Fruit fly (Drosophila melanogaster) whole organism, embryonic: Measurements from ENCODE around the gene Shc.
A peak's percentile ranks its signal among the peaks of the same experiment; 100 is the strongest.

Experiments used
- CG10543 ChIP-seq: fragments of 200-800 bp; sonication (Bioruptor generic); optimal IDR thresholded peaks from 3 replicates; lab custom pipeline; 2017; ENCODE audit warnings: missing biosample characterization, mild to moderate bottlenecking, missing genetic modification characterization, moderate library complexity
- CG10654 ChIP-seq: fragments of 200-800 bp; sonication (Bioruptor generic); optimal IDR thresholded peaks from 2 replicates; lab custom pipeline; 2016; ENCODE audit warnings: missing biosample characterization, missing genetic modification characterization
- CG11696 ChIP-seq: fragments of 200-800 bp; sonication (Bioruptor generic); IDR thresholded peaks from 2 replicates; pipeline ENCODE4 v1.3.6; 2022; ENCODE audit warnings: missing biosample characterization, missing genetic modification characterization
- CG12391 ChIP-seq: fragments of 200-800 bp; sonication (Bioruptor generic); optimal IDR thresholded peaks from 3 replicates; lab custom pipeline; 2018; ENCODE audit warnings: missing biosample characterization, mild to moderate bottlenecking, missing genetic modification characterization, moderate library complexity
- CG13296 ChIP-seq: fragments of 200-800 bp; sonication (Bioruptor generic); optimal IDR thresholded peaks from 3 replicates; lab custom pipeline; 2018; ENCODE audit warnings: missing biosample characterization, mild to moderate bottlenecking, missing genetic modification characterization
- CG13775 ChIP-seq: fragments of 200-800 bp; sonication (Bioruptor generic); optimal IDR thresholded peaks from 3 replicates; lab custom pipeline; 2017; ENCODE audit warnings: missing biosample characterization, mild to moderate bottlenecking, missing genetic modification characterization
- CG14860 ChIP-seq: fragments of 200-800 bp; sonication (Bioruptor generic); IDR thresholded peaks from 3 replicates; pipeline ENCODE4 v1.3.6; 2022; ENCODE audit warnings: missing biosample characterization, missing genetic modification characterization; ENCODE audit not compliant: partially characterized antibody
- CG15011 ChIP-seq: fragments of 200-800 bp; sonication (Bioruptor generic); optimal IDR thresholded peaks from 3 replicates; lab custom pipeline; 2018; ENCODE audit warnings: missing biosample characterization, mild to moderate bottlenecking, missing genetic modification characterization
- CG15269 ChIP-seq: fragments of 200-800 bp; sonication (Bioruptor generic); optimal IDR thresholded peaks from 2 replicates; lab custom pipeline; 2018; ENCODE audit warnings: missing biosample characterization, mild to moderate bottlenecking, missing genetic modification characterization, moderate library complexity
- CG15696 ChIP-seq: fragments of 200-800 bp; sonication (Bioruptor generic); optimal IDR thresholded peaks from 2 replicates; lab custom pipeline; 2019; ENCODE audit warnings: missing biosample characterization, mild to moderate bottlenecking, missing genetic modification characterization, moderate library complexity
- CG17359 ChIP-seq: fragments of 200-800 bp; sonication (Bioruptor generic); optimal IDR thresholded peaks from 3 replicates; lab custom pipeline; 2018; ENCODE audit warnings: missing biosample characterization, mild to moderate bottlenecking, missing genetic modification characterization, moderate library complexity
- CG17361 ChIP-seq: fragments of 200-800 bp; sonication (Bioruptor generic); IDR thresholded peaks from 3 replicates; pipeline ENCODE4 v1.3.6; 2022; ENCODE audit warnings: missing biosample characterization, missing genetic modification characterization
- CG18764 ChIP-seq: fragments of 200-800 bp; sonication (Bioruptor generic); optimal IDR thresholded peaks from 3 replicates; lab custom pipeline; 2016; ENCODE audit warnings: missing biosample characterization, missing genetic modification characterization
- CG2678 ChIP-seq: fragments of 200-800 bp; sonication (Bioruptor generic); optimal IDR thresholded peaks from 3 replicates; lab custom pipeline; 2019; ENCODE audit warnings: missing biosample characterization, mild to moderate bottlenecking, missing genetic modification characterization, moderate library complexity
- CG2712 ChIP-seq: fragments of 200-800 bp; optimal IDR thresholded peaks from 3 replicates; lab custom pipeline; 2019; ENCODE audit warnings: missing biosample characterization, mild to moderate bottlenecking, missing genetic modification characterization, moderate library complexity
- CG31224 ChIP-seq: fragments of 200-800 bp; sonication (Bioruptor generic); IDR thresholded peaks from 2 replicates; pipeline ENCODE4 v1.3.6; 2022; ENCODE audit warnings: missing biosample characterization, missing genetic modification characterization
- CG31441 ChIP-seq: fragments of 200-800 bp; sonication (Bioruptor generic); IDR thresholded peaks from 2 replicates; pipeline ENCODE4 v1.3.6; 2022; ENCODE audit warnings: missing biosample characterization, missing genetic modification characterization
- CG3281 ChIP-seq: fragments of 200-800 bp; sonication (Bioruptor generic); optimal IDR thresholded peaks from 3 replicates; lab custom pipeline; 2017; ENCODE audit warnings: missing biosample characterization, mild to moderate bottlenecking, missing genetic modification characterization
- CG5180 ChIP-seq: fragments of 200-800 bp; sonication (Bioruptor generic); optimal IDR thresholded peaks from 3 replicates; lab custom pipeline; 2017; ENCODE audit warnings: missing biosample characterization, missing genetic modification characterization, mild to moderate bottlenecking, moderate library complexity, missing genetic modification reagents
- CG7357 ChIP-seq: fragments of 200-800 bp; sonication (Bioruptor generic); IDR thresholded peaks from 3 replicates; pipeline ENCODE4 v1.3.6; 2022; ENCODE audit warnings: missing biosample characterization, missing genetic modification characterization
- CG9215 ChIP-seq: fragments of 200-800 bp; sonication (Bioruptor generic); IDR thresholded peaks from 2 replicates; pipeline ENCODE4 v1.3.6; 2022; ENCODE audit warnings: missing biosample characterization, missing genetic modification characterization
- CoRest ChIP-seq: fragments of 200-800 bp; sonication (Bioruptor generic); optimal IDR thresholded peaks from 3 replicates; lab custom pipeline; 2018; ENCODE audit warnings: missing biosample characterization, mild to moderate bottlenecking, missing genetic modification characterization, moderate library complexity
- D ChIP-seq, 2 experiments: fragments of 200-800 bp in 1 of 2; fragments of >200 bp in 1 of 2; sonication (Bioruptor generic) in 1 of 2; optimal IDR thresholded peaks; 2 replicates in 1 of 2; 3 replicates in 1 of 2; lab custom pipeline; 2017; ENCODE audit warnings: mild to moderate bottlenecking in 1 of 2, missing biosample characterization in 1 of 2, missing genetic modification characterization in 1 of 2, missing genetic modification reagents in 1 of 2
- Fer1 ChIP-seq: fragments of 200-800 bp; sonication (Bioruptor generic); optimal IDR thresholded peaks from 2 replicates; lab custom pipeline; 2017; ENCODE audit warnings: missing biosample characterization, mild to moderate bottlenecking, missing genetic modification characterization
- HLH3B ChIP-seq: fragments of 200-800 bp; sonication (Bioruptor generic); IDR thresholded peaks from 2 replicates; pipeline ENCODE4 v1.3.6; 2022; ENCODE audit warnings: missing biosample characterization, missing genetic modification characterization
- Hr51 ChIP-seq, 2 experiments: fragments of 200-800 bp; sonication (Bioruptor generic); optimal IDR thresholded peaks; 2 replicates in 1 of 2; 3 replicates in 1 of 2; lab custom pipeline; 2016 to 2018; ENCODE audit warnings: missing biosample characterization in 2 of 2, missing genetic modification characterization in 2 of 2, mild to moderate bottlenecking in 1 of 2, moderate library complexity in 1 of 2
- Max ChIP-seq: fragments of 200-800 bp; sonication (Bioruptor generic); optimal IDR thresholded peaks from 2 replicates; lab custom pipeline; 2016; ENCODE audit warnings: missing biosample characterization, mild to moderate bottlenecking, missing genetic modification characterization
- Oli ChIP-seq: fragments of 200-800 bp; sonication (Bioruptor generic); optimal IDR thresholded peaks from 2 replicates; lab custom pipeline; 2018; ENCODE audit warnings: missing biosample characterization, mild to moderate bottlenecking, missing genetic modification characterization, moderate library complexity
- PHDP ChIP-seq: fragments of 200-800 bp; sonication (Bioruptor generic); optimal IDR thresholded peaks from 3 replicates; lab custom pipeline; 2018; ENCODE audit warnings: missing biosample characterization, mild to moderate bottlenecking, missing genetic modification characterization, moderate library complexity
- Side ChIP-seq: fragments of 200-800 bp; sonication (Bioruptor generic); optimal IDR thresholded peaks from 2 replicates; lab custom pipeline; 2016; ENCODE audit warnings: missing biosample characterization, missing genetic modification characterization
- Ssrp ChIP-seq: fragments of 200-800 bp; sonication (Bioruptor generic); optimal IDR thresholded peaks from 2 replicates; lab custom pipeline; 2018; ENCODE audit warnings: missing biosample characterization, mild to moderate bottlenecking, missing genetic modification characterization, moderate library complexity
- Xbp1 ChIP-seq: fragments of 200-800 bp; sonication (Bioruptor generic); optimal IDR thresholded peaks from 3 replicates; lab custom pipeline; 2016; ENCODE audit warnings: missing biosample characterization, mild to moderate bottlenecking, missing genetic modification characterization
- az2 ChIP-seq: fragments of 200-800 bp; sonication (Bioruptor generic); optimal IDR thresholded peaks from 3 replicates; lab custom pipeline; 2016; ENCODE audit warnings: missing biosample characterization, missing genetic modification characterization
- da ChIP-seq: fragments of 200-800 bp; sonication (Bioruptor generic); optimal IDR thresholded peaks from 2 replicates; lab custom pipeline; 2016; ENCODE audit warnings: missing biosample characterization, missing genetic modification characterization
- dm ChIP-seq: fragments of 200-800 bp; sonication (Bioruptor generic); optimal IDR thresholded peaks from 3 replicates; lab custom pipeline; 2016; ENCODE audit warnings: missing biosample characterization, missing genetic modification characterization
- fru ChIP-seq: fragments of >200 bp; optimal IDR thresholded peaks from 2 replicates; lab custom pipeline; 2017
- gem ChIP-seq: fragments of 200-800 bp; sonication (Bioruptor generic); optimal IDR thresholded peaks from 2 replicates; lab custom pipeline; 2019; ENCODE audit warnings: missing biosample characterization, mild to moderate bottlenecking, missing genetic modification characterization, moderate library complexity
- gt ChIP-seq: fragments of 200-800 bp; sonication (Bioruptor generic); IDR thresholded peaks from 2 replicates; pipeline ENCODE4 v1.3.6; 2022; ENCODE audit warnings: missing biosample characterization, missing genetic modification characterization
- insv ChIP-seq, 2 experiments: fragments of 200-800 bp; sonication (Bioruptor generic); optimal IDR thresholded peaks; 3 replicates each; lab custom pipeline; 2016 to 2018; ENCODE audit warnings: missing biosample characterization in 2 of 2, missing genetic modification characterization in 2 of 2
- jumu ChIP-seq: fragments of 200-800 bp; sonication (Bioruptor generic); optimal IDR thresholded peaks from 3 replicates; lab custom pipeline; 2016; ENCODE audit warnings: missing biosample characterization, missing genetic modification characterization
- ken ChIP-seq: fragments of 200-800 bp; sonication (Bioruptor generic); IDR thresholded peaks from 3 replicates; pipeline ENCODE4 v1.3.6; 2022; ENCODE audit warnings: missing biosample characterization, missing genetic modification characterization
- lilli ChIP-seq: fragments of 200-800 bp; sonication (Bioruptor generic); optimal IDR thresholded peaks from 3 replicates; lab custom pipeline; 2016; ENCODE audit warnings: missing biosample characterization, missing genetic modification characterization
- org-1 ChIP-seq: fragments of 200-800 bp; sonication (Bioruptor generic); optimal IDR thresholded peaks from 2 replicates; lab custom pipeline; 2017; ENCODE audit warnings: missing biosample characterization, missing genetic modification characterization
- otp ChIP-seq: fragments of 200-800 bp; sonication (Bioruptor generic); IDR thresholded peaks from 3 replicates; pipeline ENCODE4, ENCODE4 v1.3.6; 2022; ENCODE audit warnings: missing biosample characterization, missing genetic modification characterization
- pho ChIP-seq: fragments of 200-800 bp; sonication (Bioruptor generic); optimal IDR thresholded peaks from 2 replicates; lab custom pipeline; 2016; ENCODE audit warnings: missing biosample characterization, missing genetic modification characterization
- pzg ChIP-seq: fragments of 200-800 bp; sonication (Bioruptor generic); optimal IDR thresholded peaks from 3 replicates; lab custom pipeline; 2018; ENCODE audit warnings: missing biosample characterization, mild to moderate bottlenecking, missing genetic modification characterization, moderate library complexity
- row ChIP-seq: fragments of 200-800 bp; sonication (Bioruptor generic); IDR thresholded peaks from 3 replicates; pipeline ENCODE4 v1.3.6; 2022; ENCODE audit warnings: missing biosample characterization, missing genetic modification characterization
- slbo ChIP-seq: fragments of 200-800 bp; sonication (Bioruptor generic); IDR thresholded peaks from 2 replicates; pipeline ENCODE4 v1.3.6; 2022; ENCODE audit warnings: missing biosample characterization, missing genetic modification characterization
- tio ChIP-seq: fragments of 200-800 bp; sonication (Bioruptor generic); optimal IDR thresholded peaks from 2 replicates; lab custom pipeline; 2017; ENCODE audit warnings: missing biosample characterization, missing genetic modification characterization, inconsistent platforms
- toy ChIP-seq: fragments of 200-800 bp; sonication (Bioruptor generic); IDR thresholded peaks from 2 replicates; pipeline ENCODE4 v1.3.6; 2022; ENCODE audit warnings: missing biosample characterization, missing genetic modification characterization
- tx ChIP-seq: fragments of 200-800 bp; sonication (Bioruptor generic); optimal IDR thresholded peaks from 2 replicates; lab custom pipeline; 2016; ENCODE audit warnings: missing biosample characterization, missing genetic modification characterization

Shc gene

DNA sequence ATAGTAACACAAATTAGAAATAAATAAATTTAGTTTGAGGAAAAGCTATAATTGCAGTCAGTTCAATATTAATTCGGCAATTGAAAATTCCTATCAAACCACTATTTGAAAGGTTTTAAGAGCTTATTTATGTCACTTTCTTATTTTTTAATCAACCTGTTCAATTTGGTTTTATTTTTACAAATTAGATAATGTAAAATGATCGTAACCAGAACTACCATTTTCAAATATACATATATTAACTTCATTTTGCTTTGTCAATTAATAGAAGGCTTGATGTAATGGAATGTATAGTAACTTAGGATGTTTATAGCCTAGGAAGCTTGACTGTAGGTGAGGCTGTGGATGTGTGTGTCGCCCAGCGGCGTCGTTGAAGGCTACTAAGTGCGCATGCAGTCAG lies 39.8 kb downstream of the Shc start (continued):
- no peak for TF ChIP-seq otp
- TF ChIP-seq Side (GFP tag; lab: Kevin White, UChicago), result no peak
- TF ChIP-seq Xbp1 (GFP tag; lab: Kevin White, UChicago), result peak; percentile 11
- no peak for TF ChIP-seq HLH3B
- TF ChIP-seq toy (GFP tag; lab: Robert Waterston, UW), result no peak
- TF ChIP-seq CG18764 (GFP tag; lab: Kevin White, UChicago), result no peak
- peak; percentile 75 for TF ChIP-seq CG2678 (tag; lab: Kevin White, UChicago)
- no peak for TF ChIP-seq dm
- TF ChIP-seq pzg (GFP tag; lab: Kevin White, UChicago), result no peak
- no peak for TF ChIP-seq jumu
- no peak for TF ChIP-seq D (optimal IDR thresholded peaks at IDR 0.05; lab: Kevin White, UChicago)
- no peak for TF ChIP-seq D (GFP tag; optimal IDR thresholded peaks at IDR 0.05; lab: Kevin White, UChicago)
- peak; percentile 15 for TF ChIP-seq CG13775 (GFP tag; lab: Kevin White, UChicago)
- TF ChIP-seq CG31441 (GFP tag; lab: Robert Waterston, UW), result peak; percentile 51; the same call in 1 of the 2 replicates
- peak; percentile 22 for TF ChIP-seq CG13296 (GFP tag; lab: Kevin White, UChicago)
- TF ChIP-seq insv (GFP tag; optimal IDR thresholded peaks at IDR 0.05; lab: Kevin White, UChicago), result no peak
- peak; percentile 17 for TF ChIP-seq Ssrp (tag; lab: Kevin White, UChicago)
- peak; percentile 42 for TF ChIP-seq Fer1 (GFP tag; lab: Kevin White, UChicago)
- TF ChIP-seq CG17361 (GFP tag; lab: Robert Waterston, UW), result peak; percentile 42; the same call in 1 of the 3 replicates
- no peak for TF ChIP-seq CG14860 (GFP tag; lab: Robert Waterston, UW)
- TF ChIP-seq org-1 (GFP tag; lab: Kevin White, UChicago), result peak; percentile 18
- TF ChIP-seq CoRest (tag; lab: Kevin White, UChicago), result peak; percentile 17
- peak; percentile 31; the same call in 1 of the 2 replicates for TF ChIP-seq CG9215 (GFP tag; lab: Robert Waterston, UW)
- peak; percentile 48 for TF ChIP-seq Oli
- TF ChIP-seq lilli (GFP tag; lab: Kevin White, UChicago), result peak; percentile 29
- peak; percentile 38 for TF ChIP-seq CG3281 (GFP tag; lab: Kevin White, UChicago)
- no peak for TF ChIP-seq slbo (GFP tag; lab: Robert Waterston, UW)
- TF ChIP-seq da (GFP tag; lab: Kevin White, UChicago), result no peak
- peak; percentile 26 for TF ChIP-seq CG15269 (tag; lab: Kevin White, UChicago)
- peak in 1 of 2 experiments; percentile 43 for TF ChIP-seq Hr51 (GFP tag; optimal IDR thresholded peaks at IDR 0.05; lab: Kevin White, UChicago)
- TF ChIP-seq CG12391 (tag; lab: Kevin White, UChicago), result peak; percentile 56
- no peak for TF ChIP-seq fru (lab: Kevin White, UChicago)
- no peak for TF ChIP-seq Max (GFP tag; lab: Kevin White, UChicago)
- peak; percentile 64 for TF ChIP-seq gem (tag; lab: Kevin White, UChicago)
- TF ChIP-seq CG7357 (GFP tag; lab: Robert Waterston, UW), result no peak
- no peak for TF ChIP-seq CG15011 (GFP tag; lab: Kevin White, UChicago)
- TF ChIP-seq CG17359 (tag; lab: Kevin White, UChicago), result peak; percentile 4
- peak; percentile 12 for TF ChIP-seq CG5180
- TF ChIP-seq CG10654 (GFP tag; lab: Kevin White, UChicago), result no peak
- TF ChIP-seq CG10543 (GFP tag; lab: Kevin White, UChicago), result peak; percentile 40
- TF ChIP-seq CG15696, result no peak
- TF ChIP-seq pho (GFP tag; lab: Kevin White, UChicago), result peak; percentile 25
- TF ChIP-seq az2, result peak; percentile 15
- TF ChIP-seq PHDP, result peak; percentile 17
- peak; percentile 51; the same call in 2 of the 3 replicates for TF ChIP-seq row (GFP tag; lab: Robert Waterston, UW)
- no peak for TF ChIP-seq CG11696
- no peak for TF ChIP-seq gt (GFP tag; lab: Robert Waterston, UW)
- TF ChIP-seq CG31224 (GFP tag; lab: Robert Waterston, UW), result no peak
- no peak for TF ChIP-seq ken (GFP tag; lab: Robert Waterston, UW)
- TF ChIP-seq CG2712, result peak; percentile 37
- TF ChIP-seq tx, result no peak
- TF ChIP-seq tio (GFP tag; lab: Kevin White, UChicago), result peak; percentile 7
